Fruit fly (Drosophila melanogaster) whole organism, embryonic: Measurements from ENCODE around the gene CG14020.

Experiments used
- BEAF-32 ChIP-seq: fragments of 200-800 bp; sonication (Bioruptor generic); optimal IDR thresholded peaks from 3 replicates; lab custom pipeline; 2017; ENCODE audit warnings: missing biosample characterization, missing genetic modification characterization, mild to moderate bottlenecking, moderate library complexity, missing genetic modification reagents
- Bteb2 ChIP-seq: fragments of 200-800 bp; sonication (Bioruptor generic); optimal IDR thresholded peaks from 2 replicates; lab custom pipeline; 2016; ENCODE audit warnings: missing biosample characterization, missing genetic modification characterization
- CG10209 ChIP-seq: fragments of 200-800 bp; sonication (Bioruptor generic); optimal IDR thresholded peaks from 3 replicates; lab custom pipeline; 2017; ENCODE audit warnings: missing biosample characterization, mild to moderate bottlenecking, missing genetic modification characterization, missing genetic modification reagents
- CG10565 ChIP-seq: fragments of 200-800 bp; sonication (Bioruptor generic); optimal IDR thresholded peaks from 3 replicates; lab custom pipeline; 2016; ENCODE audit warnings: missing biosample characterization, mild to moderate bottlenecking, missing genetic modification characterization
- CG11695 ChIP-seq: fragments of 200-800 bp; sonication (Bioruptor generic); IDR thresholded peaks from 3 replicates; pipeline ENCODE4 v1.3.6; 2022; ENCODE audit warnings: missing biosample characterization, missing genetic modification characterization
- CG12155 ChIP-seq: fragments of 200-800 bp; sonication (Bioruptor generic); optimal IDR thresholded peaks from 3 replicates; lab custom pipeline; 2016; ENCODE audit warnings: missing biosample characterization, missing genetic modification characterization
- CG14014 ChIP-seq: fragments of 200-800 bp; sonication (Bioruptor generic); IDR thresholded peaks from 2 replicates; pipeline ENCODE4 v1.3.6; 2022; ENCODE audit warnings: missing biosample characterization, missing genetic modification characterization
- CG14050 ChIP-seq: fragments of 200-800 bp; sonication (Bioruptor generic); IDR thresholded peaks from 3 replicates; pipeline ENCODE4 v1.3.6; 2022; ENCODE audit warnings: missing biosample characterization, missing genetic modification characterization
- CG15601 ChIP-seq: fragments of 200-800 bp; sonication (Bioruptor generic); optimal IDR thresholded peaks from 3 replicates; lab custom pipeline; 2019; ENCODE audit warnings: missing biosample characterization, mild to moderate bottlenecking, missing genetic modification characterization, moderate library complexity
- CG1647 ChIP-seq: fragments of 200-800 bp; sonication (Bioruptor generic); optimal IDR thresholded peaks from 3 replicates; lab custom pipeline; 2016; ENCODE audit warnings: missing biosample characterization, missing genetic modification characterization
- CG17568 ChIP-seq: fragments of 200-800 bp; sonication (Bioruptor generic); optimal IDR thresholded peaks from 2 replicates; lab custom pipeline; 2018; ENCODE audit warnings: missing biosample characterization, mild to moderate bottlenecking, missing genetic modification characterization, moderate library complexity
- CG2678 ChIP-seq: fragments of 200-800 bp; sonication (Bioruptor generic); optimal IDR thresholded peaks from 3 replicates; lab custom pipeline; 2019; ENCODE audit warnings: missing biosample characterization, mild to moderate bottlenecking, missing genetic modification characterization, moderate library complexity
- CG3838 ChIP-seq: fragments of 200-800 bp; sonication (Bioruptor generic); optimal IDR thresholded peaks from 3 replicates; lab custom pipeline; 2016; ENCODE audit warnings: missing biosample characterization, missing genetic modification characterization
- CG4328 ChIP-seq: fragments of 200-800 bp; sonication (Bioruptor generic); optimal IDR thresholded peaks from 3 replicates; lab custom pipeline; 2017; ENCODE audit warnings: missing biosample characterization, missing genetic modification reagents, missing genetic modification characterization
- CG4360 ChIP-seq: fragments of 200-800 bp; sonication (Bioruptor generic); IDR thresholded peaks from 2 replicates; pipeline ENCODE4 v1.3.6; 2022; ENCODE audit warnings: missing biosample characterization, missing genetic modification characterization
- CG4854 ChIP-seq: fragments of 200-800 bp; sonication (Bioruptor generic); optimal IDR thresholded peaks from 2 replicates; lab custom pipeline; 2016; ENCODE audit warnings: missing biosample characterization, missing genetic modification characterization, inconsistent platforms
- CG6765 ChIP-seq: fragments of 200-800 bp; sonication (Bioruptor generic); optimal IDR thresholded peaks from 3 replicates; lab custom pipeline; 2017; ENCODE audit warnings: missing biosample characterization, mild to moderate bottlenecking, missing genetic modification characterization
- CG7839 ChIP-seq: fragments of 200-800 bp; sonication (Bioruptor generic); optimal IDR thresholded peaks from 3 replicates; lab custom pipeline; 2018; ENCODE audit warnings: missing biosample characterization, mild to moderate bottlenecking, missing genetic modification characterization, moderate library complexity
- CG8478 ChIP-seq: fragments of >200 bp; optimal IDR thresholded peaks from 2 replicates; lab custom pipeline; 2018
- CG8924 ChIP-seq: fragments of 200-800 bp; optimal IDR thresholded peaks from 3 replicates; lab custom pipeline; 2019; ENCODE audit warnings: missing biosample characterization, mild to moderate bottlenecking, missing genetic modification characterization, moderate library complexity
- D19B ChIP-seq: fragments of 200-800 bp; sonication (Bioruptor generic); optimal IDR thresholded peaks from 2 replicates; lab custom pipeline; 2017; ENCODE audit warnings: missing biosample characterization, mild to moderate bottlenecking, missing genetic modification characterization
- E2f1 ChIP-seq: fragments of 200-800 bp; sonication (Bioruptor generic); IDR thresholded peaks from 2 replicates; pipeline ENCODE4 v1.3.6; 2022; ENCODE audit warnings: missing biosample characterization, missing genetic modification characterization
- ERR ChIP-seq: fragments of 200-800 bp; sonication (Bioruptor generic); optimal IDR thresholded peaks from 2 replicates; lab custom pipeline; 2016; ENCODE audit warnings: missing biosample characterization, missing genetic modification characterization
- Elba2 ChIP-seq: fragments of 200-800 bp; sonication (Bioruptor generic); optimal IDR thresholded peaks from 3 replicates; lab custom pipeline; 2016; ENCODE audit warnings: missing biosample characterization, missing genetic modification characterization
- Fer2 ChIP-seq: fragments of 200-800 bp; sonication (Bioruptor generic); optimal IDR thresholded peaks from 2 replicates; lab custom pipeline; 2018; ENCODE audit warnings: missing biosample characterization, mild to moderate bottlenecking, missing genetic modification characterization, moderate library complexity
- HLHmδ ChIP-seq: fragments of 200-800 bp; sonication (Bioruptor generic); optimal IDR thresholded peaks from 2 replicates; lab custom pipeline; 2018; ENCODE audit warnings: missing biosample characterization, mild to moderate bottlenecking, missing genetic modification characterization, moderate library complexity
- Kr ChIP-seq: fragments of 200-800 bp; sonication (Bioruptor generic); optimal IDR thresholded peaks from 2 replicates; lab custom pipeline; 2017; ENCODE audit warnings: missing biosample characterization, mild to moderate bottlenecking, missing genetic modification characterization
- Optix ChIP-seq: fragments of 200-800 bp; sonication (Bioruptor generic); IDR thresholded peaks from 3 replicates; pipeline ENCODE4 v1.3.6; 2022; ENCODE audit warnings: missing biosample characterization, missing genetic modification characterization
- Sry-β ChIP-seq: fragments of 200-800 bp; sonication (Bioruptor generic); optimal IDR thresholded peaks from 2 replicates; lab custom pipeline; 2018; ENCODE audit warnings: missing biosample characterization, mild to moderate bottlenecking, missing genetic modification characterization, moderate library complexity
- Stat92E ChIP-seq, 3 experiments: fragments of >200 bp in 2 of 3; fragments of 200-800 bp in 1 of 3; sonication (Bioruptor generic) in 1 of 3; optimal IDR thresholded peaks; 2 replicates each; lab custom pipeline; 2017 to 2019; ENCODE audit warnings: missing biosample characterization in 3 of 3, missing genetic modification characterization in 3 of 3, mild to moderate bottlenecking in 1 of 3, moderate library complexity in 1 of 3
- ac ChIP-seq: fragments of 200-800 bp; sonication (Bioruptor generic); optimal IDR thresholded peaks from 3 replicates; lab custom pipeline; 2017; ENCODE audit warnings: missing biosample characterization, mild to moderate bottlenecking, missing genetic modification characterization
- ash1 ChIP-seq: fragments of 200-800 bp; sonication (Bioruptor generic); optimal IDR thresholded peaks from 2 replicates; lab custom pipeline; 2018; ENCODE audit warnings: missing biosample characterization, mild to moderate bottlenecking, missing genetic modification characterization
- danr ChIP-seq: fragments of 200-800 bp; sonication (Bioruptor generic); IDR thresholded peaks from 2 replicates; pipeline ENCODE4 v1.3.6; 2022; ENCODE audit warnings: missing biosample characterization, missing genetic modification characterization
- dm ChIP-seq: fragments of 200-800 bp; sonication (Bioruptor generic); optimal IDR thresholded peaks from 3 replicates; lab custom pipeline; 2016; ENCODE audit warnings: missing biosample characterization, missing genetic modification characterization
- dpn ChIP-seq, 2 experiments: fragments of 200-800 bp; sonication (Bioruptor generic); optimal IDR thresholded peaks; 3 replicates each; lab custom pipeline; 2016; ENCODE audit warnings: missing biosample characterization in 2 of 2, missing genetic modification characterization in 2 of 2
- fu2 ChIP-seq: fragments of 200-800 bp; sonication (Bioruptor generic); optimal IDR thresholded peaks from 2 replicates; lab custom pipeline; 2016; ENCODE audit warnings: missing biosample characterization, missing genetic modification characterization
- gce ChIP-seq: fragments of 200-800 bp; sonication (Bioruptor generic); IDR thresholded peaks from 3 replicates; pipeline ENCODE4 v1.3.6; 2022; ENCODE audit warnings: missing biosample characterization, missing genetic modification characterization
- gcm ChIP-seq: fragments of 200-800 bp; sonication (Bioruptor generic); optimal IDR thresholded peaks from 2 replicates; lab custom pipeline; 2019; ENCODE audit warnings: missing biosample characterization, mild to moderate bottlenecking, missing genetic modification characterization, moderate library complexity
- gsb ChIP-seq: fragments of 200-800 bp; sonication (Bioruptor generic); IDR thresholded peaks from 2 replicates; pipeline ENCODE4 v1.3.6; 2022; ENCODE audit warnings: missing biosample characterization, missing genetic modification characterization
- ham ChIP-seq: fragments of 200-800 bp; sonication (Bioruptor generic); IDR thresholded peaks from 2 replicates; pipeline ENCODE4 v1.3.6; 2022; ENCODE audit warnings: missing biosample characterization, missing genetic modification characterization
- hth ChIP-seq: fragments of >200 bp; optimal IDR thresholded peaks from 2 replicates; lab custom pipeline; 2017; ENCODE audit warnings: inconsistent platforms
- kay ChIP-seq: fragments of 200-800 bp; sonication (Bioruptor generic); optimal IDR thresholded peaks from 2 replicates; lab custom pipeline; 2016; ENCODE audit warnings: missing biosample characterization, missing genetic modification characterization
- maf-S ChIP-seq: fragments of 200-800 bp; sonication (Bioruptor generic); optimal IDR thresholded peaks from 2 replicates; lab custom pipeline; 2016; ENCODE audit warnings: missing biosample characterization, missing genetic modification characterization
- mam ChIP-seq: fragments of 200-800 bp; sonication (Bioruptor generic); optimal IDR thresholded peaks from 3 replicates; lab custom pipeline; 2016; ENCODE audit warnings: missing biosample characterization, missing genetic modification characterization
- otp ChIP-seq: fragments of 200-800 bp; sonication (Bioruptor generic); IDR thresholded peaks from 3 replicates; pipeline ENCODE4, ENCODE4 v1.3.6; 2022; ENCODE audit warnings: missing biosample characterization, missing genetic modification characterization
- pb ChIP-seq: fragments of 200-800 bp; sonication (Bioruptor generic); optimal IDR thresholded peaks from 3 replicates; lab custom pipeline; 2016; ENCODE audit warnings: missing biosample characterization, missing genetic modification characterization
- pfk ChIP-seq: fragments of 200-800 bp; sonication (Bioruptor generic); optimal IDR thresholded peaks from 2 replicates; lab custom pipeline; 2018; ENCODE audit warnings: missing biosample characterization, mild to moderate bottlenecking, missing genetic modification characterization, moderate library complexity
- psq ChIP-seq: fragments of 200-800 bp; sonication (Bioruptor generic); optimal IDR thresholded peaks from 2 replicates; lab custom pipeline; 2017; ENCODE audit warnings: missing biosample characterization, missing genetic modification characterization
- rib ChIP-seq: fragments of 200-800 bp; sonication (Bioruptor generic); IDR thresholded peaks from 2 replicates; pipeline ENCODE4 v1.3.6; 2022; ENCODE audit warnings: missing biosample characterization, missing genetic modification characterization
- sima ChIP-seq: fragments of 200-800 bp; sonication (Bioruptor generic); optimal IDR thresholded peaks from 2 replicates; lab custom pipeline; 2016; ENCODE audit warnings: missing biosample characterization, missing genetic modification characterization
- twi ChIP-seq: fragments of 200-800 bp; optimal IDR thresholded peaks from 2 replicates; lab custom pipeline; 2019; ENCODE audit warnings: missing biosample characterization, mild to moderate bottlenecking, missing genetic modification characterization, moderate library complexity
- vvl ChIP-seq: fragments of 200-800 bp; sonication (Bioruptor generic); IDR thresholded peaks from 2 replicates; pipeline ENCODE4 v1.3.6; 2022; ENCODE audit warnings: missing biosample characterization, missing genetic modification characterization
- z ChIP-seq: fragments of 200-800 bp; sonication (Bioruptor generic); IDR thresholded peaks from 3 replicates; pipeline ENCODE4 v1.3.6; 2022; ENCODE audit warnings: missing biosample characterization, missing genetic modification characterization
- zf30C ChIP-seq: fragments of 200-800 bp; sonication (Bioruptor generic); optimal IDR thresholded peaks from 3 replicates; lab custom pipeline; 2018; ENCODE audit warnings: missing biosample characterization, mild to moderate bottlenecking, missing genetic modification characterization

Gene CG14020

dm6 chr2L:5527861-5528260 is 10.3 kb downstream of the CG14020 start, which contains the start of gene CG31915 (continued):
- no peak for TF ChIP-seq dm (GFP tag; lab: Kevin White, UChicago)
- TF ChIP-seq CG12155 (GFP tag; lab: Kevin White, UChicago), result no peak
- TF ChIP-seq otp (GFP tag; lab: Robert Waterston, UW), result peak; percentile 91
- TF ChIP-seq gce (GFP tag; lab: Robert Waterston, UW), result no peak
- no peak for TF ChIP-seq ash1 (GFP tag; lab: Kevin White, UChicago)
- no peak for TF ChIP-seq CG11695 (GFP tag; lab: Robert Waterston, UW)
- TF ChIP-seq ERR (GFP tag; lab: Kevin White, UChicago), result no peak
- TF ChIP-seq danr (GFP tag; lab: Robert Waterston, UW), result no peak
- TF ChIP-seq Kr (GFP tag; lab: Kevin White, UChicago), result no peak
- no peak for TF ChIP-seq CG3838 (GFP tag; lab: Kevin White, UChicago)
- no peak for TF ChIP-seq CG14050 (GFP tag; lab: Robert Waterston, UW)
- TF ChIP-seq HLHmδ (GFP tag; lab: Kevin White, UChicago), result no peak
- TF ChIP-seq CG15601 (tag; lab: Kevin White, UChicago), result no peak
- TF ChIP-seq gcm (GFP tag; lab: Kevin White, UChicago), result no peak
- TF ChIP-seq CG10565 (GFP tag; lab: Kevin White, UChicago), result no peak
- TF ChIP-seq Elba2 (GFP tag; lab: Kevin White, UChicago), result no peak
- no peak for TF ChIP-seq CG17568
- TF ChIP-seq ac (GFP tag; lab: Kevin White, UChicago), result no peak
- peak; percentile 8 for TF ChIP-seq BEAF-32 (GFP tag; lab: Kevin White, UChicago)
- TF ChIP-seq CG8924 (tag; lab: Kevin White, UChicago), result no peak
- no peak for TF ChIP-seq hth (lab: Kevin White, UChicago)
- TF ChIP-seq CG1647, result no peak
- TF ChIP-seq CG10209 (GFP tag; lab: Kevin White, UChicago), result no peak
- TF ChIP-seq zf30C (GFP tag; lab: Kevin White, UChicago), result no peak
- TF ChIP-seq CG4854 (GFP tag; lab: Kevin White, UChicago), result no peak
- TF ChIP-seq psq (GFP tag; lab: Kevin White, UChicago), result no peak
- no peak for TF ChIP-seq CG6765 (GFP tag; lab: Kevin White, UChicago)
- TF ChIP-seq gsb (GFP tag; lab: Robert Waterston, UW), result no peak
- TF ChIP-seq sima (GFP tag; lab: Kevin White, UChicago), result no peak
- TF ChIP-seq twi (tag; lab: Kevin White, UChicago), result peak; percentile 8
- no peak for TF ChIP-seq pb (GFP tag; lab: Kevin White, UChicago)
- no peak for TF ChIP-seq Fer2 (tag; lab: Kevin White, UChicago)
- TF ChIP-seq rib (GFP tag; lab: Robert Waterston, UW), result no peak
- TF ChIP-seq CG2678 (tag; lab: Kevin White, UChicago), result no peak
- no peak for TF ChIP-seq CG4360 (GFP tag; lab: Robert Waterston, UW)
- TF ChIP-seq E2f1, result no peak
- no peak for TF ChIP-seq Optix (GFP tag; lab: Robert Waterston, UW)
- no peak for TF ChIP-seq Bteb2 (GFP tag; lab: Kevin White, UChicago)
- no peak for TF ChIP-seq CG14014 (GFP tag; lab: Robert Waterston, UW)
- no peak for TF ChIP-seq ham (GFP tag; lab: Robert Waterston, UW)
- TF ChIP-seq dpn (GFP tag; optimal IDR thresholded peaks at IDR 0.05; lab: Kevin White, UChicago), result no peak
- no peak for TF ChIP-seq fu2
- TF ChIP-seq maf-S, result no peak
- no peak for TF ChIP-seq CG4328 (GFP tag; lab: Kevin White, UChicago)
- TF ChIP-seq Sry-β (GFP tag; lab: Kevin White, UChicago), result no peak
- no peak for TF ChIP-seq vvl (GFP tag; lab: Robert Waterston, UW)
- no peak for TF ChIP-seq CG7839 (tag; lab: Kevin White, UChicago)
- no peak for TF ChIP-seq mam
- no peak for TF ChIP-seq CG8478 (lab: Kevin White, UChicago)
- TF ChIP-seq Stat92E (GFP tag; optimal IDR thresholded peaks at IDR 0.05; lab: Kevin White, UChicago), result no peak
- no peak for TF ChIP-seq z
- TF ChIP-seq pfk (GFP tag; lab: Kevin White, UChicago), result no peak
- no peak for TF ChIP-seq kay (GFP tag; lab: Kevin White, UChicago)
- TF ChIP-seq D19B, result no peak
